Fruit fly (Drosophila melanogaster): ENCODE results near the gene RpS6.

RpS6 gene

DNA sequence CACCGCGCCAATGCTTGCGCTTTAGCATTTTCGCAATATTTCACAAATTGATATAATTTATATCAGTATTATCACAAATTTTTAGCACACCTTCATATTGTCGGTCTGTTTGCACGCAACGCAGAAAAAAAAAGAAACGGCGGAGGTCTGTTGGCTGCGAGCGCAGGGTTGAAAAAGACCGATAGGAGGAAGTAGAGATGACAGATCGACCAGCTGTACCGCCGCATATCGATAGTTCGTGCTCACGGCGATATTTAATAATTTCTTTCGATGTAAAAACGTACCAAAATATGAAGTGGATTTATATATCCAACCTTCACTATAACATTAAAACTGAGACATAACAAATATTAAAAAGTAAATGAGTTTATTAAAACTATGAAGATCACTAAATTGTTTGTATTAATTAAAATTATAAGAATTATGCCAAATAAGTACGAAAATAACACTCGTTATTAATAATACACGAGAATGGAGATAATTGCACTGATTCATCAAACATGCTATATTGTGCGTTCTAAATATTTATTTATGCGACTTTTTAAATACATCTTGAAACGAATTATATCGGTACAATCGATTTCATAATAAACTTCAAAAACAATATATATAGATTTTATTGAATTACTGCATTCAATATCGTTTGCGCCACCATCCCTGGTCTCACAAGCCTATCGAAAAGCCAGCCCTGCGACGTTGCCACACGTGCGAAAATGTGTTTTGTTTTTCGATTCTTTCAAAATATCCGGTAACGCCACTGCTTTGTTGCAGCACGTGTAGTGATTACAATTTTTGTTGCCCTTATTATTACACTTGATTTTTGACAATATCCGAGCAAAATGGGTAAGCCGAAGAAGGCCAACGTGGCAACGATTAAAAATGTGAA lies at the start of gene RpS6, which contains the start of gene bys (continued):
- TF ChIP-seq her (GFP tag; optimal IDR thresholded peaks at IDR 0.05) (peak; percentile 32), prd (optimal IDR thresholded peaks at IDR 0.05) (no peak), prd (GFP tag; IDR thresholded peaks at IDR 0.05) (peak; percentile 41; the same call in 1 of the 3 replicates), CG15514 (GFP tag; optimal IDR thresholded peaks at IDR 0.05) (peak; percentile 22), insv (GFP tag; optimal IDR thresholded peaks at IDR 0.05) (no peak), Abd-B (GFP tag; optimal IDR thresholded peaks at IDR 0.05) (peak; percentile 13), CG12155 (GFP tag; optimal IDR thresholded peaks at IDR 0.05) (peak; percentile 16), Drgx (GFP tag; IDR thresholded peaks at IDR 0.05) (peak; percentile 49), CrebB (tag; optimal IDR thresholded peaks at IDR 0.05) (peak; percentile 46), nmo (GFP tag; optimal IDR thresholded peaks at IDR 0.05) (peak; percentile 58), br (optimal IDR thresholded peaks at IDR 0.05) (no peak), ewg (GFP tag; optimal IDR thresholded peaks at IDR 0.05) (no peak), slou (GFP tag; optimal IDR thresholded peaks at IDR 0.05) (peak; percentile 41), Antp (GFP tag; optimal IDR thresholded peaks at IDR 0.05) (peak; percentile 35), CG14014 (GFP tag; IDR thresholded peaks at IDR 0.05) (peak; percentile 42; the same call in 1 of the 2 replicates), dimm (GFP tag; IDR thresholded peaks at IDR 0.05) (no peak), CG6854 (GFP tag; optimal IDR thresholded peaks at IDR 0.05) (peak; percentile 49), CG18476 (GFP tag; optimal IDR thresholded peaks at IDR 0.05) (peak; percentile 21), jigr1 (GFP tag; IDR thresholded peaks at IDR 0.05) (no peak), al (GFP tag; IDR thresholded peaks at IDR 0.05) (peak; percentile 38), Asciz (GFP tag; optimal IDR thresholded peaks at IDR 0.05) (peak; percentile 64), Eip74EF (GFP tag; optimal IDR thresholded peaks at IDR 0.05) (peak in 1 of 2 experiments; percentile 34), peb (GFP tag; IDR thresholded peaks at IDR 0.05) (no peak), fd3F (GFP tag; optimal IDR thresholded peaks at IDR 0.05) (no peak), grau (tag; optimal IDR thresholded peaks at IDR 0.05) (peak; percentile 2), BEAF-32 (GFP tag; optimal IDR thresholded peaks at IDR 0.05) (peak; percentile 87), CG7372 (GFP tag; IDR thresholded peaks at IDR 0.05) (no peak), Hand (GFP tag; optimal IDR thresholded peaks at IDR 0.05) (no peak), Doc2 (GFP tag; IDR thresholded peaks at IDR 0.05) (no peak), MTF-1 (GFP tag; optimal IDR thresholded peaks at IDR 0.05; ENCODE audit: borderline replicate concordance) (peak; percentile 85), Sox100B (GFP tag; optimal IDR thresholded peaks at IDR 0.05) (peak; percentile 61), Jarid2 (GFP tag; optimal IDR thresholded peaks at IDR 0.05) (peak; percentile 49), CG12391 (tag; optimal IDR thresholded peaks at IDR 0.05) (peak; percentile 59), CG12299 (tag; optimal IDR thresholded peaks at IDR 0.05) (no peak), Trl (optimal IDR thresholded peaks at IDR 0.05) (no peak), Trl (GFP tag; optimal IDR thresholded peaks at IDR 0.05) (peak; percentile 10), sc (optimal IDR thresholded peaks at IDR 0.05) (no peak), sc (GFP tag; optimal IDR thresholded peaks at IDR 0.05) (no peak), CG9437 (GFP tag; optimal IDR thresholded peaks at IDR 0.05) (peak; percentile 63), row (GFP tag; IDR thresholded peaks at IDR 0.05) (peak; percentile 81), Ptx1 (GFP tag; IDR thresholded peaks at IDR 0.05) (peak; percentile 33), CG4617 (GFP tag; optimal IDR thresholded peaks at IDR 0.05; ENCODE audit: borderline replicate concordance) (peak; percentile 19), pb (GFP tag; optimal IDR thresholded peaks at IDR 0.05) (peak; percentile 19), wor (GFP tag; IDR thresholded peaks at IDR 0.05) (no peak), crc (GFP tag; optimal IDR thresholded peaks at IDR 0.05) (no peak), Rfx (GFP tag; IDR thresholded peaks at IDR 0.05) (peak; percentile 79), CG13296 (GFP tag; optimal IDR thresholded peaks at IDR 0.05) (peak; percentile 66), Opbp (GFP tag; IDR thresholded peaks at IDR 0.05; ENCODE audit: partially characterized antibody) (peak; percentile 92), CG17361 (GFP tag; IDR thresholded peaks at IDR 0.05) (peak; percentile 82)

All from whole organism, embryonic.